Fruit fly (Drosophila melanogaster) whole organism, embryonic: ENCODE data around the gene CG5969.

ENCODE experiments used
- H2.0 ChIP-seq: fragments of 200-800 bp; sonication (Bioruptor generic); IDR thresholded peaks from 2 replicates; pipeline ENCODE4 v1.3.6; 2022; ENCODE audit warnings: missing biosample characterization, missing genetic modification characterization
- slbo ChIP-seq: fragments of 200-800 bp; sonication (Bioruptor generic); IDR thresholded peaks from 2 replicates; pipeline ENCODE4 v1.3.6; 2022; ENCODE audit warnings: missing biosample characterization, missing genetic modification characterization

- TF ChIP-seq H2.0 (no peak), slbo (no peak)
Measured at dm6 chr3L:20425888-20426287, 47.7 kb upstream of the CG5969 start, which contains the start of gene CG5282.
